Fruit fly (Drosophila melanogaster) whole organism, embryonic: ENCODE data around the gene Plzf.
A peak's percentile ranks its signal among the peaks of the same experiment; 100 is the strongest.

Experiments used
- Abd-B ChIP-seq: fragments of 200-800 bp; sonication (Bioruptor generic); optimal IDR thresholded peaks from 2 replicates; lab custom pipeline; 2018; ENCODE audit warnings: missing biosample characterization, mild to moderate bottlenecking, missing genetic modification characterization, moderate library complexity
- B-H1 ChIP-seq: fragments of 200-800 bp; sonication (Bioruptor generic); IDR thresholded peaks from 3 replicates; pipeline ENCODE4 v1.3.6; 2022; ENCODE audit warnings: missing biosample characterization, missing genetic modification characterization
- B-H2 ChIP-seq: fragments of 200-800 bp; sonication (Bioruptor generic); optimal IDR thresholded peaks from 2 replicates; lab custom pipeline; 2018; ENCODE audit warnings: missing biosample characterization, mild to moderate bottlenecking, missing genetic modification characterization
- CG12071 ChIP-seq: fragments of 200-800 bp; sonication (Bioruptor generic); optimal IDR thresholded peaks from 3 replicates; lab custom pipeline; 2018; ENCODE audit warnings: missing biosample characterization, mild to moderate bottlenecking, missing genetic modification characterization
- CG13624 ChIP-seq: fragments of 200-800 bp; sonication (Bioruptor generic); optimal IDR thresholded peaks from 2 replicates; lab custom pipeline; 2016; ENCODE audit warnings: missing biosample characterization, missing genetic modification characterization
- CG15073 ChIP-seq: fragments of 200-800 bp; sonication (Bioruptor generic); optimal IDR thresholded peaks from 2 replicates; lab custom pipeline; 2016; ENCODE audit warnings: missing biosample characterization, missing genetic modification characterization
- CG17912 ChIP-seq: fragments of 200-800 bp; sonication (Bioruptor generic); optimal IDR thresholded peaks from 2 replicates; lab custom pipeline; 2018; ENCODE audit warnings: missing biosample characterization, mild to moderate bottlenecking, missing genetic modification characterization
- CG2199 ChIP-seq: fragments of 200-800 bp; sonication (Bioruptor generic); IDR thresholded peaks from 3 replicates; pipeline ENCODE4 v1.3.6; 2022; ENCODE audit warnings: missing biosample characterization, missing genetic modification characterization
- CG30020 ChIP-seq: fragments of 200-800 bp; optimal IDR thresholded peaks from 2 replicates; lab custom pipeline; 2019; ENCODE audit warnings: missing biosample characterization, mild to moderate bottlenecking, missing genetic modification characterization, moderate library complexity
- CG30431 ChIP-seq: fragments of 200-800 bp; sonication (Bioruptor generic); optimal IDR thresholded peaks from 2 replicates; lab custom pipeline; 2017; ENCODE audit warnings: missing biosample characterization, missing genetic modification characterization
- CG32772 ChIP-seq: fragments of 200-800 bp; sonication (Bioruptor generic); IDR thresholded peaks from 2 replicates; pipeline ENCODE4 v1.3.6; 2022; ENCODE audit warnings: missing biosample characterization, missing genetic modification characterization
- CG34422 ChIP-seq: fragments of 200-800 bp; sonication (Bioruptor generic); IDR thresholded peaks from 3 replicates; pipeline ENCODE4 v1.3.6; 2022; ENCODE audit warnings: missing biosample characterization, missing genetic modification characterization
- CG3726 ChIP-seq: fragments of 200-800 bp; sonication (Bioruptor generic); IDR thresholded peaks from 3 replicates; pipeline ENCODE4, ENCODE4 v1.3.6; 2022; ENCODE audit warnings: missing biosample characterization, missing genetic modification characterization
- CG42726 ChIP-seq: fragments of 200-800 bp; sonication (Bioruptor generic); IDR thresholded peaks from 2 replicates; pipeline ENCODE4 v1.3.6; 2022; ENCODE audit warnings: missing biosample characterization, missing genetic modification characterization; ENCODE audit not compliant: partially characterized antibody
- CG4282 ChIP-seq: fragments of 200-800 bp; sonication (Bioruptor generic); optimal IDR thresholded peaks from 2 replicates; lab custom pipeline; 2016; ENCODE audit warnings: missing biosample characterization, missing genetic modification characterization
- CG4328 ChIP-seq: fragments of 200-800 bp; sonication (Bioruptor generic); optimal IDR thresholded peaks from 3 replicates; lab custom pipeline; 2017; ENCODE audit warnings: missing biosample characterization, missing genetic modification reagents, missing genetic modification characterization
- CG43689 ChIP-seq: fragments of 200-800 bp; sonication (Bioruptor generic); IDR thresholded peaks from 2 replicates; pipeline ENCODE4 v1.3.6; 2022; ENCODE audit warnings: missing biosample characterization, missing genetic modification characterization
- CG4617 ChIP-seq: fragments of 200-800 bp; sonication (Bioruptor generic); optimal IDR thresholded peaks from 3 replicates; lab custom pipeline; 2016; ENCODE audit warnings: missing biosample characterization, missing genetic modification characterization, borderline replicate concordance
- CG6175 ChIP-seq: fragments of 200-800 bp; sonication (Bioruptor generic); IDR thresholded peaks from 3 replicates; pipeline ENCODE4 v1.3.6; 2022; ENCODE audit warnings: missing biosample characterization, missing genetic modification characterization
- CG8089 ChIP-seq: fragments of 200-800 bp; sonication (Bioruptor generic); optimal IDR thresholded peaks from 3 replicates; lab custom pipeline; 2016; ENCODE audit warnings: missing biosample characterization, missing genetic modification characterization
- CG9215 ChIP-seq: fragments of 200-800 bp; sonication (Bioruptor generic); IDR thresholded peaks from 2 replicates; pipeline ENCODE4 v1.3.6; 2022; ENCODE audit warnings: missing biosample characterization, missing genetic modification characterization
- CTCF ChIP-seq: fragments of 200-800 bp; sonication (Bioruptor generic); optimal IDR thresholded peaks from 2 replicates; lab custom pipeline; 2017; ENCODE audit warnings: missing biosample characterization, mild to moderate bottlenecking, missing genetic modification characterization, moderate library complexity
- Dad ChIP-seq: fragments of 200-800 bp; sonication (Bioruptor generic); optimal IDR thresholded peaks from 3 replicates; lab custom pipeline; 2016; ENCODE audit warnings: missing biosample characterization, missing genetic modification characterization
- Dek ChIP-seq: fragments of 200-800 bp; sonication (Bioruptor generic); optimal IDR thresholded peaks from 3 replicates; lab custom pipeline; 2019; ENCODE audit warnings: missing biosample characterization, mild to moderate bottlenecking, missing genetic modification characterization, moderate library complexity
- Dip2 ChIP-seq: fragments of 200-800 bp; sonication (Bioruptor generic); IDR thresholded peaks from 2 replicates; pipeline ENCODE4 v1.3.6; 2022; ENCODE audit warnings: missing biosample characterization, missing genetic modification characterization
- Hr39 ChIP-seq: fragments of >200 bp; optimal IDR thresholded peaks from 2 replicates; lab custom pipeline; 2017
- Jarid2 ChIP-seq: fragments of 200-800 bp; sonication (Bioruptor generic); optimal IDR thresholded peaks from 3 replicates; lab custom pipeline; 2017; ENCODE audit warnings: mild to moderate bottlenecking, missing biosample characterization, missing genetic modification reagents, missing genetic modification characterization
- Meics ChIP-seq: fragments of 200-800 bp; sonication (Bioruptor generic); optimal IDR thresholded peaks from 2 replicates; lab custom pipeline; 2017; ENCODE audit warnings: missing biosample characterization, mild to moderate bottlenecking, missing genetic modification characterization
- PHDP ChIP-seq: fragments of 200-800 bp; sonication (Bioruptor generic); optimal IDR thresholded peaks from 3 replicates; lab custom pipeline; 2018; ENCODE audit warnings: missing biosample characterization, mild to moderate bottlenecking, missing genetic modification characterization, moderate library complexity
- Ptx1 ChIP-seq: fragments of 200-800 bp; sonication (Bioruptor generic); IDR thresholded peaks from 2 replicates; pipeline ENCODE4 v1.3.6; 2022; ENCODE audit warnings: missing biosample characterization, missing genetic modification characterization
- Ssrp ChIP-seq: fragments of 200-800 bp; sonication (Bioruptor generic); optimal IDR thresholded peaks from 2 replicates; lab custom pipeline; 2018; ENCODE audit warnings: missing biosample characterization, mild to moderate bottlenecking, missing genetic modification characterization, moderate library complexity
- TFAM ChIP-seq: fragments of 200-800 bp; sonication (Bioruptor generic); optimal IDR thresholded peaks from 2 replicates; lab custom pipeline; 2017; ENCODE audit warnings: missing biosample characterization, missing genetic modification characterization, inconsistent platforms
- Tbp ChIP-seq: fragments of >200 bp; optimal IDR thresholded peaks from 2 replicates; lab custom pipeline; 2018; ENCODE audit warnings: missing biosample characterization, missing genetic modification characterization
- Usf ChIP-seq: fragments of 200-800 bp; sonication (Bioruptor generic); optimal IDR thresholded peaks from 2 replicates; lab custom pipeline; 2017; ENCODE audit warnings: missing genotype, missing biosample characterization, missing genetic modification characterization
- ac ChIP-seq: fragments of 200-800 bp; sonication (Bioruptor generic); optimal IDR thresholded peaks from 3 replicates; lab custom pipeline; 2017; ENCODE audit warnings: missing biosample characterization, mild to moderate bottlenecking, missing genetic modification characterization
- cg ChIP-seq: fragments of 200-800 bp; sonication (Bioruptor generic); optimal IDR thresholded peaks from 3 replicates; lab custom pipeline; 2019; ENCODE audit warnings: missing biosample characterization, mild to moderate bottlenecking, missing genetic modification characterization, moderate library complexity
- chn ChIP-seq: fragments of 200-800 bp; sonication (Bioruptor generic); optimal IDR thresholded peaks from 2 replicates; lab custom pipeline; 2016; ENCODE audit warnings: missing biosample characterization, missing genetic modification characterization
- corto ChIP-seq: fragments of 200-800 bp; sonication (Bioruptor generic); optimal IDR thresholded peaks from 2 replicates; lab custom pipeline; 2016; ENCODE audit warnings: missing biosample characterization, mild to moderate bottlenecking, missing genetic modification characterization, moderate library complexity
- crol ChIP-seq: fragments of 200-800 bp; sonication (Bioruptor generic); IDR thresholded peaks from 2 replicates; pipeline ENCODE4 v1.3.6; 2022; ENCODE audit warnings: missing biosample characterization, missing genetic modification characterization
- emc ChIP-seq: fragments of 200-800 bp; sonication (Bioruptor generic); optimal IDR thresholded peaks from 2 replicates; lab custom pipeline; 2016; ENCODE audit warnings: missing biosample characterization, missing genetic modification characterization
- grn ChIP-seq: fragments of 200-800 bp; sonication (Bioruptor generic); optimal IDR thresholded peaks from 3 replicates; lab custom pipeline; 2017; ENCODE audit warnings: missing biosample characterization, missing genetic modification characterization
- jigr1 ChIP-seq: fragments of 200-800 bp; sonication (Bioruptor generic); IDR thresholded peaks from 3 replicates; pipeline ENCODE4 v1.3.6; 2022; ENCODE audit warnings: missing biosample characterization, missing genetic modification characterization
- lola ChIP-seq, 3 experiments: fragments of >200 bp in 2 of 3; fragments of 200-800 bp in 1 of 3; sonication (Bioruptor generic) in 1 of 3; optimal IDR thresholded peaks; 2 replicates each; lab custom pipeline; 2017 to 2019; ENCODE audit warnings: missing biosample characterization in 3 of 3, missing genetic modification characterization in 3 of 3, mild to moderate bottlenecking in 1 of 3, moderate library complexity in 1 of 3
- mam ChIP-seq: fragments of 200-800 bp; sonication (Bioruptor generic); optimal IDR thresholded peaks from 3 replicates; lab custom pipeline; 2016; ENCODE audit warnings: missing biosample characterization, missing genetic modification characterization
- nom ChIP-seq: fragments of 200-800 bp; sonication (Bioruptor generic); optimal IDR thresholded peaks from 2 replicates; lab custom pipeline; 2017; ENCODE audit warnings: missing biosample characterization, missing genetic modification characterization, mild to moderate bottlenecking, moderate library complexity, missing genetic modification reagents
- peb ChIP-seq: fragments of 200-800 bp; sonication (Bioruptor generic); IDR thresholded peaks from 2 replicates; pipeline ENCODE4 v1.3.6; 2022; ENCODE audit warnings: missing biosample characterization, missing genetic modification characterization
- phol ChIP-seq: fragments of 200-800 bp; sonication (Bioruptor generic); optimal IDR thresholded peaks from 3 replicates; lab custom pipeline; 2018; ENCODE audit warnings: missing biosample characterization, mild to moderate bottlenecking, missing genetic modification characterization, moderate library complexity
- sc ChIP-seq, 3 experiments: fragments of >200 bp in 2 of 3; fragments of 200-800 bp in 1 of 3; sonication (Bioruptor generic) in 1 of 3; optimal IDR thresholded peaks; 2 replicates in 2 of 3; 3 replicates in 1 of 3; lab custom pipeline; 2017; ENCODE audit warnings: mild to moderate bottlenecking in 1 of 3, missing biosample characterization in 1 of 3, missing genetic modification characterization in 1 of 3, missing genetic modification reagents in 1 of 3
- ssp ChIP-seq: fragments of 200-800 bp; sonication (Bioruptor generic); IDR thresholded peaks from 2 replicates; pipeline ENCODE4 v1.3.6; 2022; ENCODE audit warnings: missing biosample characterization, missing genetic modification characterization
- stc ChIP-seq: fragments of 200-800 bp; sonication (Bioruptor generic); IDR thresholded peaks from 2 replicates; pipeline ENCODE4 v1.3.6; 2022; ENCODE audit warnings: missing biosample characterization, missing genetic modification characterization

Gene Plzf

DNA sequence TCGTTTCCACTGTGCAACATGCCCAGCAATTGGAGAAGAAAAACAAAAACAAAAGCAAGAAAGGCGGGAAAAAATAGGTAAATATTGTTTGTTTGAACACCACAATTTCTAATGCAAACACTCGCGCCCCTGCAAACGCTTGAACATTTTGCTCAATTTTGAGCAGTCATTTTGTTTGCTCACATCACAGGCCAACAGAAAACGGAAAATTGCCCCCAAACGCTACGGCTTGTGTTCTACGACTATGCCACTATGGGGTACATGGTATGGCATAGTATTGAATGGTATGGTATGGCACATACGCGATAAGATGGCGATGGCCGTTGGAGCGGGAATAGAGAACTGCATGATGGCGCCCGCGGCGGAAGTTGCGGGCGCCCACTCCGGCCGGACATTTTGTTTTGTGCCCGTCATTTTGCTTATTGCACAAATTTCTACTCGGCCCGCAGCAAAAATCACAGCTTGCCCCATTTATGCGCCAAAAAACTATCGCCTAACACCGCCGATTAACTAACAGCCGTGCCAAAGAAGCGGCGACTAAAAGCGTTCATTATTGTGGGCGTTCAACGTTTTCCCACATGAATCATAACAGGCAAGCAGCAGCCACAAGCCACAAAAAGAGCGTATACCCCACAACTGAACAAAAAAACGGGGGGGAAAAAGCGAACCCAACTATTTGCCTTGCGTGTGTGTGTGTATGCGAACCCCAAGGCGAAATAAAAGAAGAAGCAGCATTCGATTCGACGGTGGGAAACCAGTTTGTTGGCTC lies 44.3 kb downstream of the Plzf start (continued):
- TF ChIP-seq CG12071 (peak; percentile 61), ac (peak; percentile 86), CG4282 (GFP tag; lab: Kevin White, UChicago) (peak; percentile 2), CG32772 (GFP tag; lab: Robert Waterston, UW) (no peak), Meics (GFP tag; lab: Kevin White, UChicago) (peak; percentile 60), Dad (GFP tag; lab: Kevin White, UChicago) (peak; percentile 11), Usf (GFP tag; lab: Kevin White, UChicago) (no peak), mam (GFP tag; lab: Kevin White, UChicago) (peak; percentile 30), CG3726 (no peak), PHDP (tag; lab: Kevin White, UChicago) (peak; percentile 80), Abd-B (GFP tag; lab: Kevin White, UChicago) (no peak), CG34422 (GFP tag; lab: Robert Waterston, UW) (no peak), peb (no peak), CG6175 (GFP tag; lab: Robert Waterston, UW) (no peak), TFAM (GFP tag; lab: Kevin White, UChicago) (no peak), CG43689 (GFP tag; lab: Robert Waterston, UW) (no peak), CG15073 (GFP tag; lab: Kevin White, UChicago) (no peak), sc (optimal IDR thresholded peaks at IDR 0.05; lab: Kevin White, UChicago) (no peak), sc (GFP tag; optimal IDR thresholded peaks at IDR 0.05; lab: Kevin White, UChicago) (peak; percentile 85), B-H1 (GFP tag; lab: Robert Waterston, UW) (no peak), phol (tag; lab: Kevin White, UChicago) (peak; percentile 74), CG30020 (tag; lab: Kevin White, UChicago) (no peak), Ptx1 (GFP tag; lab: Robert Waterston, UW) (no peak), ssp (GFP tag; lab: Robert Waterston, UW) (no peak), B-H2 (peak; percentile 53), emc (GFP tag; lab: Kevin White, UChicago) (peak; percentile 35), CTCF (GFP tag; lab: Kevin White, UChicago) (no peak), CG42726 (GFP tag; lab: Robert Waterston, UW) (no peak), chn (GFP tag; lab: Kevin White, UChicago) (peak; percentile 30), stc (no peak), crol (GFP tag; lab: Robert Waterston, UW) (no peak), grn (GFP tag; lab: Kevin White, UChicago) (peak; percentile 6), CG2199 (GFP tag; lab: Robert Waterston, UW) (no peak), lola (GFP tag; optimal IDR thresholded peaks at IDR 0.05; lab: Kevin White, UChicago) (peak in 1 of 3 experiments; percentile 73), CG4617 (GFP tag; lab: Kevin White, UChicago) (peak; percentile 5), corto (GFP tag; lab: Kevin White, UChicago) (no peak), CG8089 (GFP tag; lab: Kevin White, UChicago) (peak; percentile 78), jigr1 (GFP tag; lab: Robert Waterston, UW) (no peak), Hr39 (no peak), Jarid2 (GFP tag; lab: Kevin White, UChicago) (peak; percentile 56), Dek (tag; lab: Kevin White, UChicago) (peak; percentile 44), Ssrp (no peak), CG30431 (GFP tag; lab: Kevin White, UChicago) (no peak), CG9215 (GFP tag; lab: Robert Waterston, UW) (no peak), CG13624 (no peak), nom (GFP tag; lab: Kevin White, UChicago) (no peak), CG4328 (GFP tag; lab: Kevin White, UChicago) (peak; percentile 79), Tbp (GFP tag; lab: Kevin White, UChicago) (no peak), cg (peak; percentile 60), Dip2 (GFP tag; lab: Robert Waterston, UW) (no peak), CG17912 (GFP tag; lab: Kevin White, UChicago) (peak; percentile 75)
